Worm (Caenorhabditis elegans) whole organism, L4/young adult: ENCODE measurements around the gene B0001.3.

Source experiments
- dao-5 ChIP-seq: sonication (generic microtip); optimal IDR thresholded peaks from 2 replicates; lab custom pipeline; 2016; ENCODE audit warnings: missing genotype, missing genetic modification characterization, moderate library complexity, missing compliant biosample characterization
- him-1 ChIP-seq: sonication (generic microtip); optimal IDR thresholded peaks from 2 replicates; lab custom pipeline; 2016; ENCODE audit warnings: missing genotype, missing genetic modification reagents, missing genetic modification characterization, missing compliant biosample characterization

ce11 chrIV:12124314-12125084 is 21.0 kb downstream of the B0001.3 start, which contains the start of gene dhhc-6:
- no peak for TF ChIP-seq him-1 (tag; lab: Kevin White, UChicago)
- TF ChIP-seq dao-5 (tag; lab: Kevin White, UChicago), result no peak
